Worm (Caenorhabditis elegans) whole organism, L1 larva: Measurements from ENCODE around the gene nlp-14.

Experiments
- F16B12.6 ChIP-seq: fragments of 150-350 bp; optimal IDR thresholded peaks from 2 replicates; lab custom pipeline; 2014; ENCODE audit warnings: missing biosample characterization, missing genetic modification characterization
- Y116A8C.19 ChIP-seq: sonication (generic microtip); optimal IDR thresholded peaks from 2 replicates; lab custom pipeline; 2016; ENCODE audit warnings: missing compliant biosample characterization, missing genetic modification characterization, borderline replicate concordance
- aha-1 ChIP-seq: fragments of 150-350 bp; optimal IDR thresholded peaks from 2 replicates; lab custom pipeline; 2014; ENCODE audit warnings: missing biosample characterization, missing genetic modification characterization
- alr-1 ChIP-seq: fragments of 200-800 bp; sonication (Bioruptor generic); optimal IDR thresholded peaks from 2 replicates; lab custom pipeline; 2018; ENCODE audit warnings: borderline replicate concordance, mild to moderate bottlenecking, missing genetic modification characterization, missing compliant biosample characterization
- aly-2 ChIP-seq: fragments of 150-350 bp; optimal IDR thresholded peaks from 2 replicates; lab custom pipeline; 2014; ENCODE audit warnings: missing biosample characterization, missing genetic modification characterization
- blmp-1 ChIP-seq: fragments of 150-350 bp; optimal IDR thresholded peaks from 2 replicates; lab custom pipeline; 2014; ENCODE audit warnings: missing biosample characterization, missing genetic modification characterization
- ceh-63 ChIP-seq: fragments of 200-800 bp; sonication (Bioruptor generic); optimal IDR thresholded peaks from 2 replicates; lab custom pipeline; 2018; ENCODE audit warnings: mild to moderate bottlenecking, missing genetic modification characterization, missing compliant biosample characterization
- ceh-88 ChIP-seq: fragments of 200-800 bp; sonication (Bioruptor generic); IDR thresholded peaks from 2 replicates; pipeline ENCODE4 v1.3.6; 2022; ENCODE audit warnings: missing genetic modification characterization, missing compliant biosample characterization
- ceh-90 ChIP-seq: sonication (generic microtip); optimal IDR thresholded peaks from 2 replicates; lab custom pipeline; 2016; ENCODE audit warnings: missing genetic modification characterization, missing compliant biosample characterization
- dsc-1 ChIP-seq: sonication (generic microtip); optimal IDR thresholded peaks from 2 replicates; lab custom pipeline; 2016; ENCODE audit warnings: mild to moderate bottlenecking, missing genetic modification characterization, missing compliant biosample characterization
- efl-1 ChIP-seq, 4 experiments: fragments of 150-350 bp; optimal IDR thresholded peaks in 3 of 4; peaks in 1 of 4; 1 replicate in 1 of 4; 2 replicates in 3 of 4; lab custom pipeline; 2014; ENCODE audit warnings: missing biosample characterization in 2 of 4, missing genetic modification characterization in 2 of 4, missing genetic modification reagents in 2 of 4
- efl-3 ChIP-seq: fragments of 200-800 bp; sonication (Bioruptor generic); optimal IDR thresholded peaks from 2 replicates; lab custom pipeline; 2018; ENCODE audit warnings: mild to moderate bottlenecking, missing genetic modification characterization, missing compliant biosample characterization
- elt-2 ChIP-seq: sonication (generic microtip); optimal IDR thresholded peaks from 2 replicates; lab custom pipeline; 2016; ENCODE audit warnings: missing genetic modification characterization, mild to moderate bottlenecking, inconsistent platforms, missing compliant biosample characterization, missing genetic modification reagents
- fkh-4 ChIP-seq: sonication (generic microtip); optimal IDR thresholded peaks from 2 replicates; lab custom pipeline; 2016; ENCODE audit warnings: missing compliant biosample characterization, missing genetic modification characterization, borderline replicate concordance
- fos-1 ChIP-seq: fragments of 150-350 bp; optimal IDR thresholded peaks from 2 replicates; lab custom pipeline; 2014; ENCODE audit warnings: missing biosample characterization, missing genetic modification characterization
- grh-1 ChIP-seq: fragments of 200-800 bp; sonication (Bioruptor generic); IDR thresholded peaks from 2 replicates; pipeline ENCODE4 v1.3.6; 2022; ENCODE audit warnings: missing genetic modification reagents, missing genetic modification characterization, missing compliant biosample characterization
- irx-1 ChIP-seq: sonication (generic microtip); optimal IDR thresholded peaks from 2 replicates; lab custom pipeline; 2016; ENCODE audit warnings: missing genetic modification characterization, missing compliant biosample characterization
- isw-1 ChIP-seq: fragments of 200-800 bp; sonication (Bioruptor generic); IDR thresholded peaks from 2 replicates; pipeline ENCODE4 v1.3.6; 2022; ENCODE audit warnings: missing genetic modification characterization, missing compliant biosample characterization
- lin-15B ChIP-seq: fragments of 150-350 bp; sonication (generic microtip); optimal IDR thresholded peaks from 3 replicates; lab custom pipeline; 2014; ENCODE audit warnings: missing biosample characterization, missing genetic modification characterization
- lin-35 ChIP-seq, 2 experiments: fragments of 150-350 bp; optimal IDR thresholded peaks; 2 replicates each; lab custom pipeline; 2014; ENCODE audit warnings: missing biosample characterization in 2 of 2, missing genetic modification characterization in 2 of 2, missing genetic modification reagents in 2 of 2
- lin-39 ChIP-seq: fragments of 150-350 bp; optimal IDR thresholded peaks from 2 replicates; lab custom pipeline; 2014; ENCODE audit warnings: missing biosample characterization, missing genetic modification reagents, missing genetic modification characterization
- mab-9 ChIP-seq: fragments of 200-800 bp; sonication (Bioruptor generic); IDR thresholded peaks from 2 replicates; pipeline ENCODE4 v1.3.6; 2022; ENCODE audit warnings: missing genetic modification reagents, missing genetic modification characterization, missing compliant biosample characterization
- mef-2 ChIP-seq: fragments of 150-350 bp; optimal IDR thresholded peaks from 2 replicates; lab custom pipeline; 2014; ENCODE audit warnings: missing biosample characterization, missing genetic modification characterization
- nhr-11 ChIP-seq: fragments of 150-350 bp; optimal IDR thresholded peaks from 2 replicates; lab custom pipeline; 2014; ENCODE audit warnings: missing biosample characterization, missing genetic modification characterization
- nhr-20 ChIP-seq: sonication (generic microtip); optimal IDR thresholded peaks from 2 replicates; lab custom pipeline; 2016; ENCODE audit warnings: mild to moderate bottlenecking, missing genetic modification characterization, missing compliant biosample characterization
- nhr-47 ChIP-seq: sonication (generic microtip); optimal IDR thresholded peaks from 2 replicates; lab custom pipeline; 2016; ENCODE audit warnings: mild to moderate bottlenecking, missing genetic modification characterization, moderate library complexity, missing compliant biosample characterization
- nhr-71 ChIP-seq: sonication (generic microtip); optimal IDR thresholded peaks from 2 replicates; lab custom pipeline; 2016; ENCODE audit warnings: mild to moderate bottlenecking, missing genetic modification characterization, moderate library complexity, missing compliant biosample characterization
- nhr-77 ChIP-seq: fragments of 150-350 bp; optimal IDR thresholded peaks from 2 replicates; lab custom pipeline; 2014; ENCODE audit warnings: missing biosample characterization, missing genetic modification characterization
- nhr-90 ChIP-seq: sonication (generic microtip); optimal IDR thresholded peaks from 2 replicates; lab custom pipeline; 2016; ENCODE audit warnings: mild to moderate bottlenecking, missing genetic modification characterization, missing compliant biosample characterization; ENCODE audit not compliant: poor library complexity
- pag-3 ChIP-seq: sonication (generic microtip); optimal IDR thresholded peaks from 2 replicates; lab custom pipeline; 2017; ENCODE audit warnings: missing genetic modification characterization, mild to moderate bottlenecking, missing compliant biosample characterization, antibody characterized with exemption, borderline replicate concordance; ENCODE audit not compliant: insufficient read depth
- pqm-1 ChIP-seq: sonication (generic microtip); optimal IDR thresholded peaks from 3 replicates; lab custom pipeline; 2017; ENCODE audit warnings: missing biosample characterization, missing genetic modification characterization
- snu-23 ChIP-seq: sonication (generic microtip); optimal IDR thresholded peaks from 2 replicates; lab custom pipeline; 2016; ENCODE audit warnings: missing genetic modification characterization, missing compliant biosample characterization
- sptf-1 ChIP-seq: fragments of 150-350 bp; optimal IDR thresholded peaks from 2 replicates; lab custom pipeline; 2014; ENCODE audit warnings: missing biosample characterization, missing genetic modification characterization
- sup-37 ChIP-seq: fragments of 200-800 bp; sonication (Bioruptor generic); optimal IDR thresholded peaks from 2 replicates; lab custom pipeline; 2018; ENCODE audit warnings: mild to moderate bottlenecking, missing genetic modification characterization, missing compliant biosample characterization
- swsn-7 ChIP-seq: sonication (generic microtip); optimal IDR thresholded peaks from 2 replicates; lab custom pipeline; 2016; ENCODE audit warnings: missing genetic modification characterization, missing compliant biosample characterization
- tlp-1 ChIP-seq: fragments of 150-350 bp; optimal IDR thresholded peaks from 2 replicates; lab custom pipeline; 2014; ENCODE audit warnings: missing biosample characterization, missing genetic modification characterization
- unc-130 ChIP-seq: fragments of 150-350 bp; optimal IDR thresholded peaks from 2 replicates; lab custom pipeline; 2017; ENCODE audit warnings: missing biosample characterization, missing genetic modification characterization, inconsistent platforms
- unc-86 ChIP-seq: sonication (generic microtip); optimal IDR thresholded peaks from 2 replicates; lab custom pipeline; 2016; ENCODE audit warnings: missing genetic modification characterization, missing compliant biosample characterization
- unc-98 ChIP-seq: fragments of 200-800 bp; sonication (Bioruptor generic); IDR thresholded peaks from 2 replicates; pipeline ENCODE4 v1.3.6; 2022; ENCODE audit warnings: missing genetic modification characterization, missing compliant biosample characterization
- xbp-1 ChIP-seq: sonication (generic microtip); optimal IDR thresholded peaks from 2 replicates; lab custom pipeline; 2016; ENCODE audit warnings: missing genetic modification characterization, missing compliant biosample characterization
- ztf-11 ChIP-seq, 2 experiments: sonication (generic microtip); optimal IDR thresholded peaks; 2 replicates each; lab custom pipeline; 2016 to 2017; ENCODE audit warnings: missing genetic modification characterization in 2 of 2, missing biosample characterization in 1 of 2, missing compliant biosample characterization in 1 of 2

Gene nlp-14

DNA sequence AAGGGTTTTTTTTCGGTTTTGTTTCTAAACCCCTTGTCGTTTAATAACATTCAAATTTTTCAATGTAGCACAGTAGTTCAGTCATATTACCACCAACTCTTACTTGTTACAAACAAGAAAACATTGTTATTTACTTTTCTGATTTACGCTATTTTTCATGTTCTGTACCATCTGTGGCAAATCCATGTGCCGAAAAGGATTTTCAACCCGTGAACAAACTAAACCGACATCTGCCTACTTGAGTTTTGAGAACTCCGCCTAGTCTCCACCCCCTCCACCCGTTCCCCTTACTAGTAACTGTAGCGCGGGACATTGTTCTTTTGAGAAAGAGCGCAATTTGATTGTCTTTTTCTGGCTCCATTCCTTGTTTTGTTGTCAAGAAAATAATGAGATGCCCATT is 14.1 kb downstream of the nlp-14 start, which contains the start of gene ensh-1:
Gene ensh-1, plus strand, starts transcription at position 301 of the 400 bp plus-strand sequence.
- TF ChIP-seq alr-1 (tag; lab: Kevin White, UChicago) (no peak), ceh-90 (tag; lab: Kevin White, UChicago) (no peak), unc-98 (no peak), tlp-1 (tag; lab: Kevin White, UChicago) (no peak), fos-1 (tag; lab: Kevin White, UChicago) (no peak), ceh-63 (GFP tag; lab: Kevin White, UChicago) (no peak), dsc-1 (tag; lab: Kevin White, UChicago) (no peak), nhr-11 (tag; lab: Kevin White, UChicago) (no peak), aly-2 (tag; lab: Kevin White, UChicago) (no peak), snu-23 (GFP tag; lab: Kevin White, UChicago) (no peak), F16B12.6 (tag; lab: Kevin White, UChicago) (no peak), elt-2 (tag; lab: Kevin White, UChicago) (no peak), isw-1 (no peak), nhr-77 (tag; lab: Kevin White, UChicago) (no peak)

DNA sequence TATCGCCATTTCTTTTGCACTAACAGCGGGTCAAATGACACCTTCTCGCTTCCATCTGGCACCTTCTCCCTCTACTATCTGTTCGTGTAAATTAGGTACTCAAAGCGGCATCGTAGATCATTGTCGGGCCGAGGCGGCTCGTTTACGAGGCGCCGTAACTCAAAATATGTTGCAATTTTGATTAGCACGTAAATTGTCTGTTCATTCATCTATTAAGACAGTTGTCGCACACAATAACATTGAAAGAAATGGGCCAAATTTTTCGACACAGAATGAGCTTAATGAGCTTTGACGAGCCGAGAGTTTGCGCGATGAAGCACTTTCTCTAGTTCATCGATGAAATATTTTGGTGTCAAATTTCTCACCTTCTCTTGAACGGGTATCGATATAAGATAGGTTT is 16.3 kb downstream of the nlp-14 start:
- no peak for TF ChIP-seq Y116A8C.19 (tag; lab: Kevin White, UChicago)
- no peak for TF ChIP-seq efl-1 (optimal IDR thresholded peaks at IDR 0.05; lab: Kevin White, UChicago)
- peak in 1 of 2 experiments; percentile 70 for TF ChIP-seq efl-1 (GFP tag; optimal IDR thresholded peaks at IDR 0.05 in 1 of 2; lab: Kevin White, UChicago)

DNA sequence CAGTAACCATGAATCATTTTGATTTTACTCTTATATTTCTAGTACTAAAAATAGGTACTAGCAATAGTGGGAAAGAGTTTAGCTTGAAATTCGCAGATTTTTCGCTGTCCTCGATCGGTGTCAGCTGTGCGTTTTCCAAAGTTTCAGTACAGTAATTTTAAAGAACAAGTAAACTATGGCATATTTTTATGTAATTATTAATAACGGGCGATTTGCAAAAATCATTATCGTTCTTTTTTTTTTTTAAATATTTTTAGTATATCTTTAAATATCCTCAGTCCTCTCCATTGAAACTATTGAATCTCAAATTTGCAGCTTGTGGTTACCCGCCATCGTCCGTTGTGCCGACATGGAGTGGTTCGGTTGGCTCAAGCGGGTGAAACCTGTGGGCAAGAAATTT is 26.4 kb downstream of the nlp-14 start, which contains the start of gene C13E3.1:
Gene C13E3.1, plus strand, starts transcription at position 301 of the 400 bp plus-strand sequence.
- no peak for TF ChIP-seq mef-2 (tag; lab: Kevin White, UChicago)
- TF ChIP-seq mab-9 = no peak
- no peak for TF ChIP-seq swsn-7
- no peak for TF ChIP-seq nhr-20 (tag; lab: Kevin White, UChicago)
- TF ChIP-seq nhr-71 (tag; lab: Kevin White, UChicago) = no peak
- no peak for TF ChIP-seq nhr-47 (tag; lab: Kevin White, UChicago)
- no peak for TF ChIP-seq ztf-11 (tag; optimal IDR thresholded peaks at IDR 0.05; lab: Kevin White, UChicago)
- no peak for TF ChIP-seq unc-86 (tag; lab: Kevin White, UChicago)
- no peak for TF ChIP-seq unc-130
- TF ChIP-seq efl-3 (GFP tag; lab: Kevin White, UChicago) = no peak
- TF ChIP-seq lin-15B (tag; lab: Kevin White, UChicago) = no peak
- TF ChIP-seq pqm-1 (tag; lab: Kevin White, UChicago) = no peak
- no peak for TF ChIP-seq lin-35 (GFP tag; optimal IDR thresholded peaks at IDR 0.05; lab: Kevin White, UChicago)
- no peak for TF ChIP-seq sptf-1 (tag; lab: Kevin White, UChicago)
- TF ChIP-seq ceh-90 (tag; lab: Kevin White, UChicago) = no peak

DNA sequence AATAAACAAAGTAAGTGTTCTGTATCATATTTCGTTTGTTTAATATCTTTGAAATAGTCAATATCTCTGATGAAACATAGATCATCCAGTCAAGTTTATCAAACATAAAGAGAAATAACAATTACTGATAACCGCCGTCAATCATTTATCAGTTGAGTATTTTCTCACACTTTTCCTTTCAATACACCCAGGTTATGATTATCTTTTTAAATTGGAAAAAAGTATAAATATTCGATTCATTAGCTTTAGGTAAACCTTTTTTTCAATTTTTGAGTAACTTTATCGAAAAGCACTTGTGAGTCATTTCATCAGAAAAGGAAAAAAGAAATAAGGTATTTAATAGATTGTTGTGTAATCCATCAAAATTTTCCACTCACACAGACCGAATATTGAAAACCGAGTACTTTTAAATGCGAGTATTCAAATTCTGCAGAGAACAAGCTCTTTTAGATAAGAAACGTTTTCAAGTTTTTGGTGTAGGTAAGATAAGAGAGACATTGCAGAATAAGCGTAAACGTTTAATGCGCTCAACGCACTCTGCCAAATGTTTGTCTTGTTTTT is 27.8 kb downstream of the nlp-14 start:
- TF ChIP-seq nhr-90 (tag; lab: Kevin White, UChicago) (no peak), elt-2 (tag; lab: Kevin White, UChicago) (peak; percentile 65), fkh-4 (no peak), grh-1 (no peak), lin-15B (tag; lab: Kevin White, UChicago) (no peak), pag-3 (tag; lab: Kevin White, UChicago) (no peak), nhr-77 (tag; lab: Kevin White, UChicago) (no peak), aha-1 (tag; lab: Kevin White, UChicago) (no peak), irx-1 (tag; lab: Kevin White, UChicago) (no peak), xbp-1 (no peak), lin-39 (no peak), efl-3 (GFP tag; lab: Kevin White, UChicago) (no peak), Y116A8C.19 (tag; lab: Kevin White, UChicago) (no peak), blmp-1 (peak; percentile 40), sup-37 (no peak), ceh-88 (no peak)
